Fruit fly (Drosophila melanogaster): ENCODE results near the gene CAH16.

Gene CAH16

DNA sequence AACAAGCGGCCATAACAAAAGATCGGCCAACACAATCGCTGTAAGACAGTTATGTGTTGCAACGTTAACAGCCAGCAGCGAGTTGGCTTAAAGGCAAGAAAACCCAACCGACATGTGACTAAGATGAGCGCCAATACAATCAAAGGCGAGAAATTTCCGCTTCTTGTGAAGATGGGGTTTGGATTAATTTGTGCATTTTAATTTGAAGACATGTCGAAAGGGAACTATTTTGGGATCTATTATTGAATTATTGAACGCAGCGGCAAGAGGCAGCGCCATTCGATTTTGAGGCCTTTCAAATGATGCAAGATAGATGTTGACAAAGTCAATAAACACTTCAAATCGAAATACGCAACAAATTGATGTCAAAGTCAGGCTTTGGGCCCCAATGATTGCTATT lies 18.9 kb upstream of the CAH16 start:
- no peak for TF ChIP-seq CG15710 (tag; optimal IDR thresholded peaks at IDR 0.05)

DNA sequence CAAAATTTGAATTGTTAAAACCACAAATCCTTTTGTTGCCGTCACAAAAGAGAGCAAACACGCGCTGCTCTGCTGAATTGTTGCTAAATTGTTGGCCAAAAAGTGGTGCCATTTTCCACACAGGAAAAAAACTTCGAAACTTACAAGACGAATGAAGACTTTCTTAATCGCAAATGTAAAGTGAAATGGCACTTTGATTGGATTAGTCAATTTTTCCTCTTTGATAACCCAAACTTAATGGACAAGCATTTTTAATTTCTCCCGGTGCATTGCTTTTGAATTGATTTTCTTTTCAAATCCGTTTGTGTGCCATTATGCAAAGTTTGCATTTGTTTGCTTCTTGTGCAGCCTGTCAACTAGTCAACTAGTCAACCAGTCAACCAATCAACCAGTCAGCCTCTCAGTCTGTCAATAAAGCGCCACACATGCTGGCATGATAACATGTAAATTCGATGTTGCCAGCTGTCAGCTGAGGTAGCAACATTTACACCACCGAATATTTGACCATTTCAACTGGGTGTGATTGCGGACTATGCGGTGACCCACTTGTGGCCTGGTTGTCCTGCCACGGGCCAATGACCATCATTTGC lies 16.9 kb upstream of the CAH16 start:
- TF ChIP-seq Ets98B (GFP tag; IDR thresholded peaks at IDR 0.05) (peak; percentile 80), CG4496 (GFP tag; IDR thresholded peaks at IDR 0.05) (peak; percentile 83), CG32121 (GFP tag; IDR thresholded peaks at IDR 0.05) (peak; percentile 75), Pif1A (GFP tag; optimal IDR thresholded peaks at IDR 0.05) (peak; percentile 10), fd96Ca (GFP tag; IDR thresholded peaks at IDR 0.05) (peak; percentile 78), CG9948 (tag; optimal IDR thresholded peaks at IDR 0.05) (no peak), CG12605 (GFP tag; IDR thresholded peaks at IDR 0.05) (peak; percentile 30; the same call in 1 of the 2 replicates), CG10348 (GFP tag; IDR thresholded peaks at IDR 0.05) (no peak), gl (tag; optimal IDR thresholded peaks at IDR 0.05) (no peak)

DNA sequence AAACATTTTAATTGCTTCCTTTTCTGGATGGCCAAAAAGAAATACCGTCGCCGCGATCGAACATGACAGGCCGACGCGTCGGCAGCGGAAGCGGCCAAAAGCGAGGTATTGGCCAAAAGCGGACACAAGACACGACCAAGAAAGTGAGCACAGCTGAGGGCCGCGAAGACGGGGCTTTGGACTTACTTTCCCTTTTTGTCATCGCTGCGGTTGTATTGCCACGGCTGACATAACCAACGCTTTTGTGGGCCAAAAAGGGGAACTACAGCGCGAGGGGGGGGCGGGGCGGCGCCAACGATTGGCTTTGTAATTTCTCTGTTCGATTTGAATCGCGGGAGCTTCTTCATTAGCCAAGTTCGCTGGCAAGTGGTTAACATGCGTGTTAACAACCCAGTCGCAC lies 14.3 kb upstream of the CAH16 start:
- TF ChIP-seq Pif1B (GFP tag; optimal IDR thresholded peaks at IDR 0.05) (no peak), Pif1A (GFP tag; optimal IDR thresholded peaks at IDR 0.05) (no peak), Snoo (tag; optimal IDR thresholded peaks at IDR 0.05) (no peak), CG12605 (GFP tag; IDR thresholded peaks at IDR 0.05) (no peak), CG9948 (tag; optimal IDR thresholded peaks at IDR 0.05) (no peak), Ets98B (GFP tag; IDR thresholded peaks at IDR 0.05) (no peak), CG8301 (tag; optimal IDR thresholded peaks at IDR 0.05) (no peak), rn (GFP tag; IDR thresholded peaks at IDR 0.05) (no peak), CG14655 (GFP tag; optimal IDR thresholded peaks at IDR 0.05) (no peak), CG10348 (GFP tag; IDR thresholded peaks at IDR 0.05) (no peak), CG4496 (GFP tag; IDR thresholded peaks at IDR 0.05) (no peak), CG15710 (tag; optimal IDR thresholded peaks at IDR 0.05) (no peak), EcR (GFP tag; optimal IDR thresholded peaks at IDR 0.05) (no peak), CG13204 (GFP tag; optimal IDR thresholded peaks at IDR 0.05) (no peak), fd96Ca (GFP tag; IDR thresholded peaks at IDR 0.05) (no peak), D1 (tag; optimal IDR thresholded peaks at IDR 0.05) (no peak)

DNA sequence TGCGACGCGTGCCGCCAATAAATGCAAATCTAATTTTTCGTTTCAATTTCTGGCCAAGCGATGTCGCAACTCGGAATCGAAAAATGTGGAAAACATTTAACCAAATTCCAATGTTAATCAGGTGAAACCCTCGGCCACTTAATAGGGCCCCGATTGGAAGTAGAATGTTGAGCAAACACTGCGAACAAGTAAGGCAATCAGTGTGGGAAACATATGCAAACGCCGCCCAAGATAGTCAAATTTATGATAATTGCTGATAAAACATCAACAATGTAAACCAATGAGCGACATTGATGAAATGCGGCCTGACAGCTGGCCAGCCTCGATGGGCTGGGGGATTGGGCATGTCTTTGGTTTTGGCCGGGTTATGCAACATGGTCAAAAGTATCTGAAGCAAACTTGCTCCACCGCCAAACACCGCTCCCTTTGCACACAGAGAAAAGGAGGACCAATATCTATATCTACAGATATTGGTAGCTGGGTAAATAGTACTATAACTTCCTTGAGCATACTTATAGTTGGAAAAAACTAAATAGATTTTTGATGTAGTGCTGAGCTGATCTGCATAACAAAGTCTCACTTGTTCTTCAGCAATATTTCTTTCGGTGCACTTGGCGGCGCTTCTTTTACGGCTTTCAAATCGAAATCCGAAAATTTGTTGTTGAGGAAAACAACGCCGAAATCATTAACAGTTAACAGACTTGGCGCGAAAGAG lies 12.6 kb upstream of the CAH16 start:
- TF ChIP-seq Pif1B (GFP tag; optimal IDR thresholded peaks at IDR 0.05) (peak; percentile 60), D1 (tag; optimal IDR thresholded peaks at IDR 0.05) (no peak), Pif1A (GFP tag; optimal IDR thresholded peaks at IDR 0.05) (peak; percentile 58), gl (tag; optimal IDR thresholded peaks at IDR 0.05) (no peak), CG32121 (GFP tag; IDR thresholded peaks at IDR 0.05) (peak; percentile 22; the same call in 1 of the 2 replicates), fd96Ca (GFP tag; IDR thresholded peaks at IDR 0.05) (peak; percentile 65; the same call in 2 of the 3 replicates), CG4496 (GFP tag; IDR thresholded peaks at IDR 0.05) (peak; percentile 58; the same call in 2 of the 3 replicates), CG34367 (tag; optimal IDR thresholded peaks at IDR 0.05) (no peak), Snoo (tag; optimal IDR thresholded peaks at IDR 0.05) (peak; percentile 74), CG8301 (tag; optimal IDR thresholded peaks at IDR 0.05) (peak; percentile 52), CG12605 (GFP tag; IDR thresholded peaks at IDR 0.05) (no peak), CG15710 (tag; optimal IDR thresholded peaks at IDR 0.05) (no peak), rn (GFP tag; IDR thresholded peaks at IDR 0.05) (no peak), EcR (GFP tag; optimal IDR thresholded peaks at IDR 0.05) (no peak), Ets98B (GFP tag; IDR thresholded peaks at IDR 0.05) (peak; percentile 40; the same call in 1 of the 2 replicates), CG14655 (GFP tag; optimal IDR thresholded peaks at IDR 0.05) (peak; percentile 15)

DNA sequence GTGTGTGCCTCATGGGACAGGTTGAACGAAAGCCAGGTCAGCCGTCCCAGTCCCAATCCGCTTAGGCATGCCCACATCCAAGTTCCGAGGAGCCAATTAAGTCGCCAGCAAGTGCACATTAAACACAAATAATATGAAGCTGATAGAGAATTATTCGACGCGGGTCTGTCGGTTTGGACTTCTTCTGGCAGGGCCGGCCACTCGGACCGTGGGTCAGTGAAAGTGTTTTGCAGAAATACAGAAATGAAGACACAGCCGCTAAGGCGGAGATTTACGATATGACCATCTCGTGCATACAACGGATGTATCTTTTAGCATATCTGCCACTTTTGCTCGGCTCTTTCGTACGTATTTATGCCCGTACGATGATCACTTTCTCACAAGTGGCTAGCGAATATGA lies 11.8 kb upstream of the CAH16 start:
- TF ChIP-seq CG9948 (tag; optimal IDR thresholded peaks at IDR 0.05) (no peak), CG4496 (GFP tag; IDR thresholded peaks at IDR 0.05) (no peak), Pif1A (GFP tag; optimal IDR thresholded peaks at IDR 0.05) (no peak), CG13204 (GFP tag; optimal IDR thresholded peaks at IDR 0.05) (no peak), Ets98B (GFP tag; IDR thresholded peaks at IDR 0.05) (no peak), D1 (tag; optimal IDR thresholded peaks at IDR 0.05) (no peak), rn (GFP tag; IDR thresholded peaks at IDR 0.05) (no peak), CG15710 (tag; optimal IDR thresholded peaks at IDR 0.05) (no peak)

DNA sequence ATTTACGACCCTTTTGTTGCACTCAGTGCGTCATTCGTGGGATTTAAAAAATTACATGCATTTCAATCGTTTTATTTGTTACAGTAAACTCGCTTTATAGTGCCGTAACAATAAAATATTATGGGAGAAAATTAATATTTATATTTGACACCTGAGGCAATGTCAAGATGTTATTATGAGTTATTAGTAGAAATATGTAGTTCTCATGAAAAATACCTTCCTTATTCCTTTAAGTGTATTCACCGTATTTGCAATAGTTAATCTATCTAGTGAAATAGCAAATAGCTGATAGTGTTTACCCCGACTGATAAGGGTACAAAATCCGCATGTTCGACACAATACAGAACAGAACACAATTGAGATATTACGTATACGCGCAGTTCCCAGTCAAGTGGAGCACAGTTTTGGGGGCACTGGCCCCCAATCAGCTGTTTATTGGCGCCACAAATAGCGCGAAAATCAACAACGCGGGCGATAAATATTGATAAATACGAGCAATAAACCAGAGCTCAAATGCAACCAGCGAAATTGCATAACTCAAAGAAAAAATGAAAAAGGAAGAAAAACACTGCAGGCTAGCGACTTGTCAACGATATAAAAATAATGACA lies 9.5 kb upstream of the CAH16 start:
- peak; percentile 32 for TF ChIP-seq EcR (GFP tag; optimal IDR thresholded peaks at IDR 0.05)
- TF ChIP-seq Snoo (tag; optimal IDR thresholded peaks at IDR 0.05) = no peak
- no peak for TF ChIP-seq D1 (tag; optimal IDR thresholded peaks at IDR 0.05)
- no peak for TF ChIP-seq CG17806 (tag; optimal IDR thresholded peaks at IDR 0.05)
- no peak for TF ChIP-seq rn (GFP tag; IDR thresholded peaks at IDR 0.05)
- no peak for TF ChIP-seq gl (tag; optimal IDR thresholded peaks at IDR 0.05)
- TF ChIP-seq Ets98B (GFP tag; IDR thresholded peaks at IDR 0.05) = no peak
- peak; percentile 21; the same call in 1 of the 2 replicates for TF ChIP-seq CG32121 (GFP tag; IDR thresholded peaks at IDR 0.05)
- peak; percentile 0 for TF ChIP-seq Pif1A (GFP tag; optimal IDR thresholded peaks at IDR 0.05)
- peak; percentile 3 for TF ChIP-seq CG34367 (tag; optimal IDR thresholded peaks at IDR 0.05)
- TF ChIP-seq CG8301 (tag; optimal IDR thresholded peaks at IDR 0.05) = no peak
- no peak for TF ChIP-seq CG9948 (tag; optimal IDR thresholded peaks at IDR 0.05)
